Fruit fly (Drosophila melanogaster) whole organism, adult: ENCODE results near the gene IPIP.

Experiments used
- CG11617 ChIP-seq: fragments of 200-800 bp; sonication (Bioruptor generic); optimal IDR thresholded peaks from 2 replicates; lab custom pipeline; 2017; ENCODE audit warnings: mild to moderate bottlenecking, missing biosample characterization, missing genetic modification reagents, missing genetic modification characterization
- CG1620 ChIP-seq: fragments of 200-800 bp; sonication (Bioruptor generic); optimal IDR thresholded peaks from 2 replicates; lab custom pipeline; 2016; ENCODE audit warnings: missing biosample characterization, missing genetic modification characterization
- CG33017 ChIP-seq: fragments of 200-800 bp; sonication (Bioruptor generic); optimal IDR thresholded peaks from 2 replicates; lab custom pipeline; 2018; ENCODE audit warnings: missing biosample characterization, mild to moderate bottlenecking, missing genetic modification characterization, moderate library complexity
- CG7045 ChIP-seq: fragments of 200-800 bp; sonication (Bioruptor generic); optimal IDR thresholded peaks from 2 replicates; lab custom pipeline; 2017; ENCODE audit warnings: missing biosample characterization, mild to moderate bottlenecking, missing genetic modification characterization
- CG7101 ChIP-seq: fragments of 200-800 bp; sonication (Bioruptor generic); optimal IDR thresholded peaks from 2 replicates; lab custom pipeline; 2018; ENCODE audit warnings: missing biosample characterization, mild to moderate bottlenecking, missing genetic modification characterization, moderate library complexity
- Crg-1 ChIP-seq: fragments of 200-800 bp; sonication (Bioruptor generic); optimal IDR thresholded peaks from 2 replicates; lab custom pipeline; 2016; ENCODE audit warnings: missing biosample characterization, missing genetic modification characterization
- cnc ChIP-seq, 2 experiments: fragments of >200 bp; optimal IDR thresholded peaks; 2 replicates each; lab custom pipeline; 2017
- kay ChIP-seq: fragments of 200-800 bp; sonication (Bioruptor generic); peaks from one replicate; lab custom pipeline; 2016; ENCODE audit warnings: missing biosample characterization, missing genetic modification characterization, borderline replicate concordance
- ovo ChIP-seq: fragments of 200-800 bp; sonication (Bioruptor generic); optimal IDR thresholded peaks from 2 replicates; lab custom pipeline; 2016; ENCODE audit warnings: missing biosample characterization, missing genetic modification characterization
- pad ChIP-seq: fragments of 200-800 bp; sonication (Bioruptor generic); optimal IDR thresholded peaks from 3 replicates; lab custom pipeline; 2017; ENCODE audit warnings: missing biosample characterization, missing genetic modification characterization, mild to moderate bottlenecking, moderate library complexity, missing genetic modification reagents
- toe ChIP-seq: fragments of 200-800 bp; sonication (Bioruptor generic); optimal IDR thresholded peaks from 2 replicates; lab custom pipeline; 2016; ENCODE audit warnings: missing biosample characterization, missing genetic modification characterization

- TF ChIP-seq kay (no peak), CG11617 (GFP tag; lab: Kevin White, UChicago) (no peak), CG7045 (GFP tag; lab: Kevin White, UChicago) (no peak), pad (no peak), cnc (optimal IDR thresholded peaks at IDR 0.05; lab: Kevin White, UChicago) (no peak), CG33017 (tag; lab: Kevin White, UChicago) (no peak), CG7101 (tag; lab: Kevin White, UChicago) (no peak), Crg-1 (no peak), ovo (GFP tag; lab: Kevin White, UChicago) (no peak), CG1620 (GFP tag; lab: Kevin White, UChicago) (no peak), toe (GFP tag; lab: Kevin White, UChicago) (no peak)
Measured at dm6 chr2L:6006508-6007232, 41.1 kb upstream of the IPIP start, which contains the start of gene Gal.
